Worm (Caenorhabditis elegans) whole organism, midembryonic: ENCODE results near the gene cyb-2.1.

Experiments
- T22C8.4 ChIP-seq: fragments of 200-800 bp; sonication (Bioruptor generic); IDR thresholded peaks from 2 replicates; pipeline ENCODE4 v1.3.6; 2022; ENCODE audit warnings: missing genetic modification characterization, missing compliant biosample characterization
- flt-1 ChIP-seq: fragments of 200-800 bp; sonication (Bioruptor generic); IDR thresholded peaks from 2 replicates; pipeline ENCODE4 v1.3.6; 2022; ENCODE audit warnings: missing genetic modification characterization, missing compliant biosample characterization
- ref-1 ChIP-seq: fragments of 200-800 bp; sonication (Bioruptor generic); conservative IDR thresholded peaks from 2 replicates; pipeline ENCODE4 v1.3.6; 2022; ENCODE audit warnings: missing genetic modification reagents, missing genetic modification characterization, missing compliant biosample characterization
- tab-1 ChIP-seq: fragments of 200-800 bp; sonication (Bioruptor generic); IDR thresholded peaks from 2 replicates; pipeline ENCODE4 v1.3.6; 2022; ENCODE audit warnings: missing genetic modification characterization, missing compliant biosample characterization

ce11 chrIV:10936906-10937540 is 48.8 kb upstream of the cyb-2.1 start, which contains the start of gene fic-1:
- peak; percentile 74 for TF ChIP-seq T22C8.4 (GFP tag; lab: Robert Waterston, UW)
- no peak for TF ChIP-seq tab-1
- no peak for TF ChIP-seq ref-1
- no peak for TF ChIP-seq flt-1 (GFP tag; lab: Robert Waterston, UW)
